Fruit fly (Drosophila melanogaster) whole organism, pupa: ENCODE data around the gene CG43850.

Experiments
- CG10348 ChIP-seq: fragments of 200-800 bp; sonication (Bioruptor generic); IDR thresholded peaks from 2 replicates; pipeline ENCODE4 v1.3.6; 2022; ENCODE audit warnings: missing biosample characterization, missing genetic modification characterization
- CG12605 ChIP-seq: fragments of 200-800 bp; sonication (Bioruptor generic); IDR thresholded peaks from 2 replicates; pipeline ENCODE4 v1.3.6; 2022; ENCODE audit warnings: missing biosample characterization, missing genetic modification characterization
- CG17806 ChIP-seq: fragments of 200-800 bp; sonication (Bioruptor generic); optimal IDR thresholded peaks from 2 replicates; lab custom pipeline; 2018; ENCODE audit warnings: missing biosample characterization, mild to moderate bottlenecking, missing genetic modification characterization, moderate library complexity
- CG8159 ChIP-seq: fragments of 200-800 bp; sonication (Bioruptor generic); optimal IDR thresholded peaks from 3 replicates; lab custom pipeline; 2018; ENCODE audit warnings: missing biosample characterization, mild to moderate bottlenecking, missing genetic modification characterization, moderate library complexity
- CG8301 ChIP-seq: fragments of 200-800 bp; sonication (Bioruptor generic); optimal IDR thresholded peaks from 2 replicates; lab custom pipeline; 2018; ENCODE audit warnings: missing biosample characterization, mild to moderate bottlenecking, missing genetic modification characterization
- D1 ChIP-seq: fragments of 200-800 bp; sonication (Bioruptor generic); optimal IDR thresholded peaks from 2 replicates; lab custom pipeline; 2018; ENCODE audit warnings: missing biosample characterization, mild to moderate bottlenecking, missing genetic modification characterization, moderate library complexity
- EcR ChIP-seq: fragments of 200-800 bp; sonication (Bioruptor generic); optimal IDR thresholded peaks from 3 replicates; lab custom pipeline; 2019; ENCODE audit warnings: missing biosample characterization, missing genetic modification characterization, mild to moderate bottlenecking, moderate library complexity, missing genetic modification reagents
- Ets98B ChIP-seq: fragments of 200-800 bp; sonication (Bioruptor generic); IDR thresholded peaks from 2 replicates; pipeline ENCODE4 v1.3.6; 2022; ENCODE audit warnings: missing biosample characterization, missing genetic modification characterization
- Pif1A ChIP-seq: fragments of 200-800 bp; sonication (Bioruptor generic); optimal IDR thresholded peaks from 3 replicates; lab custom pipeline; 2016; ENCODE audit warnings: missing biosample characterization, missing genetic modification characterization
- Pif1B ChIP-seq: fragments of 200-800 bp; sonication (Bioruptor generic); optimal IDR thresholded peaks from 3 replicates; lab custom pipeline; 2016; ENCODE audit warnings: missing biosample characterization, missing genetic modification characterization
- Snoo ChIP-seq: fragments of 200-800 bp; sonication (Bioruptor generic); optimal IDR thresholded peaks from 3 replicates; lab custom pipeline; 2017; ENCODE audit warnings: missing biosample characterization, mild to moderate bottlenecking, missing genetic modification characterization, inconsistent platforms
- gl ChIP-seq: fragments of 200-800 bp; sonication (Bioruptor generic); optimal IDR thresholded peaks from 2 replicates; lab custom pipeline; 2018; ENCODE audit warnings: missing biosample characterization, mild to moderate bottlenecking, missing genetic modification characterization

DNA sequence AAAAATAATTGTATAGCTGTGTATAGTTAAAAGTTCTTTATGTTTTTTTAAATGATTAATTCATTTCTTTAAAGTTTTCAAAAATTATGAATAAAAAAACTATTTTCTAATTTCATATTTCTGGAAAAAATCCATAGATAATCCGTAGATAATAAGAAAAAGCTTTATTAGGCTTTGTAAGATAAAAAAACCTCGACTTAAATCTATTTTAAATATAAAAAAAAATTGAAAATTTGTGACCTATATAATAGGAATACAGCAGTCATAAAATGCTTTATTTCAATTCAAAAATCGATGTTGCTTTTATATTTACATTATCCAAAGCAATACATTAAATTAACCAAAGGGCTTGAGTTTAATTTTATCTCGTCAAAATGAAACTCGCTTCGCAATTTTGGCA, 3.0 kb upstream of the CG43850 start, which contains the start of gene Flad2:
- no peak for TF ChIP-seq CG8301
- TF ChIP-seq Pif1B (GFP tag; lab: Kevin White, UChicago) = no peak
- no peak for TF ChIP-seq CG12605 (GFP tag; lab: Robert Waterston, UW)
- no peak for TF ChIP-seq gl (tag; lab: Kevin White, UChicago)
- TF ChIP-seq CG10348 (GFP tag; lab: Robert Waterston, UW) = no peak
- no peak for TF ChIP-seq EcR (GFP tag; lab: Kevin White, UChicago)
- no peak for TF ChIP-seq CG8159 (tag; lab: Kevin White, UChicago)
- TF ChIP-seq CG17806 (tag; lab: Kevin White, UChicago) = no peak
- TF ChIP-seq Ets98B (GFP tag; lab: Robert Waterston, UW) = no peak
- TF ChIP-seq D1 = no peak
- no peak for TF ChIP-seq Pif1A
- no peak for TF ChIP-seq Snoo (tag; lab: Kevin White, UChicago)
